Worm (Caenorhabditis elegans) whole organism, L2 larva: Measurements from ENCODE around the gene tor-2.
A peak's percentile ranks its signal among the peaks of the same experiment; 100 is the strongest.

Experiments used
- C34F6.9 ChIP-seq: fragments of 150-350 bp; optimal IDR thresholded peaks from 2 replicates; lab custom pipeline; 2014; ENCODE audit warnings: missing biosample characterization, missing genetic modification characterization
- F13H6.1 ChIP-seq: sonication (generic microtip); optimal IDR thresholded peaks from 2 replicates; lab custom pipeline; 2016; ENCODE audit warnings: missing genetic modification characterization, missing compliant biosample characterization
- R02D3.7 ChIP-seq: fragments of 150-350 bp; optimal IDR thresholded peaks from 2 replicates; lab custom pipeline; 2014; ENCODE audit warnings: missing biosample characterization, missing genetic modification characterization
- Y55F3AM.14 ChIP-seq: fragments of 200-800 bp; sonication (Bioruptor generic); optimal IDR thresholded peaks from 2 replicates; lab custom pipeline; 2018; ENCODE audit warnings: mild to moderate bottlenecking, missing genetic modification characterization, missing compliant biosample characterization
- ZK546.5 ChIP-seq: sonication (generic microtip); optimal IDR thresholded peaks from 2 replicates; lab custom pipeline; 2017; ENCODE audit warnings: missing biosample characterization, missing genetic modification characterization
- aly-2 ChIP-seq: fragments of 150-350 bp; optimal IDR thresholded peaks from 2 replicates; lab custom pipeline; 2014; ENCODE audit warnings: missing biosample characterization, missing genetic modification characterization
- ama-1 ChIP-seq: fragments of 150-350 bp; optimal IDR thresholded peaks from 2 replicates; lab custom pipeline; 2018; ENCODE audit warnings: inconsistent platforms
- blmp-1 ChIP-seq: sonication (generic microtip); optimal IDR thresholded peaks from 2 replicates; lab custom pipeline; 2017; ENCODE audit warnings: missing genetic modification characterization, mild to moderate bottlenecking, missing compliant biosample characterization, antibody characterized with exemption, moderate library complexity; ENCODE audit not compliant: insufficient read depth
- ceh-16 ChIP-seq: fragments of 150-350 bp; optimal IDR thresholded peaks from 2 replicates; lab custom pipeline; 2014; ENCODE audit warnings: missing biosample characterization, missing genetic modification characterization
- ceh-82 ChIP-seq: fragments of 150-350 bp; optimal IDR thresholded peaks from 2 replicates; lab custom pipeline; 2014; ENCODE audit warnings: missing biosample characterization, missing genetic modification characterization
- crh-2 ChIP-seq: sonication (generic microtip); optimal IDR thresholded peaks from 2 replicates; lab custom pipeline; 2017; ENCODE audit warnings: missing biosample characterization, missing genetic modification characterization
- dmd-4 ChIP-seq: sonication (generic microtip); optimal IDR thresholded peaks from 2 replicates; lab custom pipeline; 2017; ENCODE audit warnings: missing biosample characterization, missing genetic modification characterization
- egl-27 ChIP-seq: sonication (generic microtip); optimal IDR thresholded peaks from 3 replicates; lab custom pipeline; 2017; ENCODE audit warnings: missing biosample characterization, missing genetic modification reagents, missing genetic modification characterization
- fos-1 ChIP-seq: fragments of 150-350 bp; optimal IDR thresholded peaks from 2 replicates; lab custom pipeline; 2014; ENCODE audit warnings: missing biosample characterization, missing genetic modification characterization
- gmeb-1 ChIP-seq: fragments of 150-350 bp; optimal IDR thresholded peaks from 2 replicates; lab custom pipeline; 2014; ENCODE audit warnings: missing biosample characterization, missing genetic modification characterization
- lin-39 ChIP-seq: fragments of 150-350 bp; optimal IDR thresholded peaks from 2 replicates; lab custom pipeline; 2014; ENCODE audit warnings: missing biosample characterization, missing genetic modification reagents, missing genetic modification characterization
- lsy-2 ChIP-seq, 2 experiments: fragments of 150-350 bp in 1 of 2; sonication (generic microtip) in 1 of 2; optimal IDR thresholded peaks; 2 replicates each; lab custom pipeline; 2014 to 2017; ENCODE audit warnings: missing biosample characterization in 2 of 2, missing genetic modification characterization in 2 of 2
- mab-5 ChIP-seq: fragments of 150-350 bp; optimal IDR thresholded peaks from 2 replicates; lab custom pipeline; 2014; ENCODE audit warnings: missing biosample characterization, missing genetic modification characterization
- mdl-1 ChIP-seq, 2 experiments: fragments of 150-350 bp in 1 of 2; sonication (generic microtip) in 1 of 2; optimal IDR thresholded peaks; 2 replicates each; lab custom pipeline; 2017; ENCODE audit warnings: missing biosample characterization in 2 of 2, missing genetic modification characterization in 2 of 2
- nhr-10 ChIP-seq: sonication (generic microtip); optimal IDR thresholded peaks from 2 replicates; lab custom pipeline; 2017; ENCODE audit warnings: missing biosample characterization, missing genetic modification characterization
- nhr-11 ChIP-seq: fragments of 150-350 bp; optimal IDR thresholded peaks from 2 replicates; lab custom pipeline; 2014; ENCODE audit warnings: missing biosample characterization, missing genetic modification characterization
- nhr-129 ChIP-seq: fragments of 150-350 bp; optimal IDR thresholded peaks from 2 replicates; lab custom pipeline; 2014; ENCODE audit warnings: missing biosample characterization, missing genetic modification characterization
- nhr-21 ChIP-seq: fragments of 150-350 bp; optimal IDR thresholded peaks from 2 replicates; lab custom pipeline; 2014; ENCODE audit warnings: missing biosample characterization, missing genetic modification characterization
- nhr-23 ChIP-seq: fragments of 150-350 bp; optimal IDR thresholded peaks from 2 replicates; lab custom pipeline; 2014; ENCODE audit warnings: missing biosample characterization, missing genetic modification reagents, missing genetic modification characterization
- nhr-237 ChIP-seq: fragments of 150-350 bp; optimal IDR thresholded peaks from 2 replicates; lab custom pipeline; 2014; ENCODE audit warnings: missing biosample characterization, missing genetic modification characterization
- nhr-6 ChIP-seq: fragments of 150-350 bp; optimal IDR thresholded peaks from 2 replicates; lab custom pipeline; 2014; ENCODE audit warnings: missing biosample characterization, missing genetic modification characterization
- nhr-77 ChIP-seq: fragments of 150-350 bp; optimal IDR thresholded peaks from 2 replicates; lab custom pipeline; 2014; ENCODE audit warnings: missing biosample characterization, missing genetic modification characterization
- skn-1 ChIP-seq: sonication (generic microtip); optimal IDR thresholded peaks from 2 replicates; lab custom pipeline; 2017; ENCODE audit warnings: missing biosample characterization, missing genetic modification characterization
- sma-9 ChIP-seq, 2 experiments: fragments of 150-350 bp in 1 of 2; sonication (generic microtip) in 1 of 2; optimal IDR thresholded peaks; 2 replicates each; lab custom pipeline; 2014 to 2016; ENCODE audit warnings: missing genetic modification characterization in 2 of 2, mild to moderate bottlenecking in 1 of 2, missing biosample characterization in 1 of 2, missing compliant biosample characterization in 1 of 2, missing genetic modification reagents in 1 of 2, moderate library complexity in 1 of 2
- snpc-4 ChIP-seq: fragments of 150-350 bp; optimal IDR thresholded peaks from 2 replicates; lab custom pipeline; 2014; ENCODE audit warnings: missing biosample characterization, missing genetic modification characterization
- unc-39 ChIP-seq: fragments of 150-350 bp; optimal IDR thresholded peaks from 2 replicates; lab custom pipeline; 2014; ENCODE audit warnings: missing biosample characterization, missing genetic modification characterization
- unc-55 ChIP-seq: fragments of 150-350 bp; sonication (generic microtip); optimal IDR thresholded peaks from 3 replicates; lab custom pipeline; 2014; ENCODE audit warnings: missing biosample characterization, missing genetic modification reagents, missing genetic modification characterization
- unc-62 ChIP-seq: fragments of 150-350 bp; optimal IDR thresholded peaks from 2 replicates; lab custom pipeline; 2014; ENCODE audit warnings: missing biosample characterization, missing genetic modification reagents, missing genetic modification characterization
- zag-1 ChIP-seq: fragments of 150-350 bp; optimal IDR thresholded peaks from 2 replicates; lab custom pipeline; 2014; ENCODE audit warnings: missing biosample characterization, missing genetic modification characterization
- ztf-1 ChIP-seq: fragments of 200-800 bp; sonication (Bioruptor generic); conservative IDR thresholded peaks from 2 replicates; pipeline ENCODE4 v1.3.6; 2022; ENCODE audit warnings: missing genetic modification characterization, missing compliant biosample characterization
- ztf-11 ChIP-seq: sonication (generic microtip); optimal IDR thresholded peaks from 2 replicates; lab custom pipeline; 2017; ENCODE audit warnings: missing biosample characterization, missing genetic modification characterization
- ztf-4 ChIP-seq: fragments of 150-350 bp; optimal IDR thresholded peaks from 2 replicates; lab custom pipeline; 2014; ENCODE audit warnings: missing biosample characterization, missing genetic modification characterization

Gene tor-2

ce11 chrIV:13979797-13980459, 4.0 kb downstream of the tor-2 start, which contains the start of gene dnbp-1 (continued):
- no peak for TF ChIP-seq Y55F3AM.14 (GFP tag; lab: Kevin White, UChicago)
- TF ChIP-seq F13H6.1 (tag; lab: Kevin White, UChicago): peak; percentile 75
- no peak for TF ChIP-seq nhr-11
- no peak for TF ChIP-seq ceh-16
- TF ChIP-seq sma-9 (GFP tag; optimal IDR thresholded peaks at IDR 0.05; lab: Kevin White, UChicago): peak; percentile 22
- TF ChIP-seq sma-9 (tag; optimal IDR thresholded peaks at IDR 0.05; lab: Kevin White, UChicago): no peak
- peak; percentile 75 for TF ChIP-seq crh-2 (tag; lab: Kevin White, UChicago)
- no peak for TF ChIP-seq ztf-11 (tag; lab: Kevin White, UChicago)
- TF ChIP-seq nhr-237 (tag; lab: Kevin White, UChicago): no peak
- TF ChIP-seq ztf-4: no peak
- no peak for TF ChIP-seq ceh-82
- TF ChIP-seq mab-5 (tag; lab: Kevin White, UChicago): peak; percentile 55
- no peak for TF ChIP-seq skn-1 (tag; lab: Kevin White, UChicago)
- TF ChIP-seq nhr-6: no peak
- TF ChIP-seq unc-55 (GFP tag; lab: Kevin White, UChicago): peak; percentile 81

- TF ChIP-seq nhr-129 (tag; lab: Kevin White, UChicago) (no peak), egl-27 (tag; lab: Kevin White, UChicago) (no peak), crh-2 (tag; lab: Kevin White, UChicago) (no peak), ztf-4 (no peak), ama-1 (lab: Kevin White, UChicago) (no peak), F13H6.1 (tag; lab: Kevin White, UChicago) (no peak), blmp-1 (tag; lab: Kevin White, UChicago) (no peak), gmeb-1 (tag; lab: Kevin White, UChicago) (no peak), mab-5 (tag; lab: Kevin White, UChicago) (no peak), sma-9 (GFP tag; optimal IDR thresholded peaks at IDR 0.05; lab: Kevin White, UChicago) (no peak), sma-9 (tag; optimal IDR thresholded peaks at IDR 0.05; lab: Kevin White, UChicago) (no peak)
Observed at ce11 chrIV:13954578-13954977, 29.4 kb downstream of the tor-2 start.

- TF ChIP-seq lin-39 (no peak), aly-2 (no peak), R02D3.7 (tag; lab: Kevin White, UChicago) (no peak), Y55F3AM.14 (GFP tag; lab: Kevin White, UChicago) (no peak), unc-55 (GFP tag; lab: Kevin White, UChicago) (no peak), fos-1 (tag; lab: Kevin White, UChicago) (no peak), ZK546.5 (tag; lab: Kevin White, UChicago) (no peak), snpc-4 (tag; lab: Kevin White, UChicago) (no peak), nhr-6 (no peak), F13H6.1 (tag; lab: Kevin White, UChicago) (no peak), crh-2 (tag; lab: Kevin White, UChicago) (no peak), nhr-237 (tag; lab: Kevin White, UChicago) (no peak), blmp-1 (tag; lab: Kevin White, UChicago) (no peak), nhr-23 (tag; lab: Kevin White, UChicago) (no peak), unc-62 (GFP tag; lab: Kevin White, UChicago) (no peak), nhr-10 (no peak), zag-1 (tag; lab: Kevin White, UChicago) (no peak), dmd-4 (tag; lab: Kevin White, UChicago) (no peak), ceh-82 (no peak), ztf-4 (no peak)
Observed at ce11 chrIV:13953974-13954373, 30.0 kb downstream of the tor-2 start.

ce11 chrIV:13945188-13945587, 38.8 kb downstream of the tor-2 start:
- TF ChIP-seq nhr-21: no peak
- TF ChIP-seq ztf-1 (GFP tag; lab: Robert Waterston, UW): no peak
- TF ChIP-seq C34F6.9 (tag; lab: Kevin White, UChicago): no peak
- no peak for TF ChIP-seq fos-1 (tag; lab: Kevin White, UChicago)
- no peak for TF ChIP-seq ztf-4
- TF ChIP-seq mdl-1 (tag; optimal IDR thresholded peaks at IDR 0.05; lab: Kevin White, UChicago): no peak
- no peak for TF ChIP-seq egl-27 (tag; lab: Kevin White, UChicago)
- TF ChIP-seq lsy-2 (tag; optimal IDR thresholded peaks at IDR 0.05; lab: Kevin White, UChicago): no peak
- no peak for TF ChIP-seq nhr-77
- no peak for TF ChIP-seq gmeb-1 (tag; lab: Kevin White, UChicago)
- no peak for TF ChIP-seq snpc-4 (tag; lab: Kevin White, UChicago)
- TF ChIP-seq zag-1 (tag; lab: Kevin White, UChicago): no peak
- no peak for TF ChIP-seq unc-39 (tag; lab: Kevin White, UChicago)
